Fruit fly (Drosophila melanogaster): ENCODE data around the gene ZIPIC.

Gene ZIPIC

DNA sequence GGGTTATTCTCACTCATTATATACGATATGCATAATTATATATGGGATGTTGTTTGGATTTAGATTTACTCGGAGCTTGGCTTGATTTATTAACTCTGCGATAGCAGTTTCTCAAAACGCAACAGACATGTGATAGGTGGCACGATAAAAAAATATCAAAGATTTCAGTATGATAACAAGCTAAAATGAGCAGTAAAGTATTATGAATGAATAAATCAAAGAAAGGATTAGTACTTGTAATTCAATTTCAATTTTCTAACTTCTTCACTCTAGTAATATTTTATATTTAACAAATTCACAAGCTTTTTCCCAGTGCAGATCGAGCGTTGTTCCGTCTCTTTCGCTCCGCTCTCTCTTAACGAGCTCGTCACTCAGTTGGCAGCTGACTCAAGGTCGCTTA is 47.5 kb upstream of the ZIPIC start (continued):
- no peak for TF ChIP-seq CG6808 (GFP tag; optimal IDR thresholded peaks at IDR 0.05)
- no peak for TF ChIP-seq spab (GFP tag; optimal IDR thresholded peaks at IDR 0.05)
- no peak for TF ChIP-seq CG6276 (GFP tag; optimal IDR thresholded peaks at IDR 0.05)
- TF ChIP-seq Met (GFP tag; optimal IDR thresholded peaks at IDR 0.05), result no peak
- TF ChIP-seq eg (GFP tag; IDR thresholded peaks at IDR 0.05), result no peak
- no peak for TF ChIP-seq CG11902 (GFP tag; optimal IDR thresholded peaks at IDR 0.05)
- TF ChIP-seq topi (GFP tag; optimal IDR thresholded peaks at IDR 0.05), result peak; percentile 6
- no peak for TF ChIP-seq salr (GFP tag; optimal IDR thresholded peaks at IDR 0.05)
- TF ChIP-seq Hr38 (GFP tag; optimal IDR thresholded peaks at IDR 0.05), result no peak
- TF ChIP-seq CG9139 (GFP tag; optimal IDR thresholded peaks at IDR 0.05), result no peak

DNA sequence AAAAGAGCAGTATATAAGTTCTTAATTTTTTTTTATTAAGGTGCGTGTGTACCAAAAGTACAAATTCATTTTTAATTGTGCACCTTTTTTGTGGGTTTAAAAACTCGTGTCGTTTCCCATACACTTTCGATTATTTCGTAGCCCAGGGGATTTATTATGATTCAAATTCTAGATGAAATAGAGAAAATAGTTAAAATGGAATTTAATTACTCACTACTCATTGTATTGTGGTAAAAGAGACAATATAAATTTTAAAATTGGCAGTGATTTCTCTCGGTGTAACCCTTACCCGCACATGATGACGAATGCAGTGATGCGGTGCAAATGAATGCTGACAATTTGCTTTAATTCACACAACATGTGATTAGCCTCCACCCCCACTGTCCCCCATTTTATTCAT is 46.5 kb upstream of the ZIPIC start:
- TF ChIP-seq vri (GFP tag; optimal IDR thresholded peaks at IDR 0.05) (no peak), spab (GFP tag; optimal IDR thresholded peaks at IDR 0.05) (no peak), Eip75B (GFP tag; optimal IDR thresholded peaks at IDR 0.05) (no peak), Hr39 (GFP tag; optimal IDR thresholded peaks at IDR 0.05) (peak; percentile 61), Eip78C (GFP tag) (peak; percentile 69), CG8319 (GFP tag; optimal IDR thresholded peaks at IDR 0.05) (no peak), CG8632 (GFP tag; optimal IDR thresholded peaks at IDR 0.05) (peak; percentile 13), Sox102F (GFP tag; optimal IDR thresholded peaks at IDR 0.05) (peak; percentile 23), lz (GFP tag; optimal IDR thresholded peaks at IDR 0.05) (peak; percentile 32), Ets21C (GFP tag; optimal IDR thresholded peaks at IDR 0.05) (peak; percentile 22), Lpt (GFP tag; optimal IDR thresholded peaks at IDR 0.05) (no peak), CG4318 (GFP tag; optimal IDR thresholded peaks at IDR 0.05) (no peak), CG10631 (GFP tag; optimal IDR thresholded peaks at IDR 0.05) (no peak), esn (GFP tag; optimal IDR thresholded peaks at IDR 0.05) (peak; percentile 50), pdm3 (GFP tag; optimal IDR thresholded peaks at IDR 0.05) (peak; percentile 11), Eip93F (GFP tag; optimal IDR thresholded peaks at IDR 0.05) (no peak), CG15336 (GFP tag; IDR thresholded peaks at IDR 0.05) (no peak), CG3919 (GFP tag; optimal IDR thresholded peaks at IDR 0.05) (peak; percentile 32), achi (GFP tag; optimal IDR thresholded peaks at IDR 0.05) (no peak), CG6808 (GFP tag; optimal IDR thresholded peaks at IDR 0.05) (no peak), CG31627 (GFP tag; optimal IDR thresholded peaks at IDR 0.05) (peak; percentile 63), dac (GFP tag; optimal IDR thresholded peaks at IDR 0.05) (no peak), CG6276 (GFP tag; optimal IDR thresholded peaks at IDR 0.05) (no peak), acj6 (GFP tag; optimal IDR thresholded peaks at IDR 0.05) (peak; percentile 8), CG10669 (GFP tag; optimal IDR thresholded peaks at IDR 0.05) (no peak), CG6163 (GFP tag; IDR thresholded peaks at IDR 0.05) (no peak), fd85E (GFP tag; optimal IDR thresholded peaks at IDR 0.05) (no peak), CG3032 (tag; optimal IDR thresholded peaks at IDR 0.05) (no peak), CG1621 (tag; optimal IDR thresholded peaks at IDR 0.05) (no peak), Gug (GFP tag; IDR thresholded peaks at IDR 0.05) (no peak), CG34406 (GFP tag; optimal IDR thresholded peaks at IDR 0.05) (peak; percentile 14), Smox (GFP tag; optimal IDR thresholded peaks at IDR 0.05) (peak; percentile 45), cyc (GFP tag; optimal IDR thresholded peaks at IDR 0.05) (peak; percentile 55), CG16779 (tag; optimal IDR thresholded peaks at IDR 0.05) (no peak), CG7368 (GFP tag; optimal IDR thresholded peaks at IDR 0.05) (no peak), Blimp-1 (GFP tag; optimal IDR thresholded peaks at IDR 0.05) (no peak), eg (GFP tag; IDR thresholded peaks at IDR 0.05) (0 out of 3 replicates have a peak, but pooled peaks have one; percentile 42), CG11762 (GFP tag; optimal IDR thresholded peaks at IDR 0.05; ENCODE audit: insufficient read depth) (no peak), Sox14 (GFP tag; optimal IDR thresholded peaks at IDR 0.05) (peak; percentile 16), Hr4 (GFP tag; optimal IDR thresholded peaks at IDR 0.05) (peak; percentile 15), OdsH (GFP tag; optimal IDR thresholded peaks at IDR 0.05) (peak; percentile 18), Met (GFP tag; optimal IDR thresholded peaks at IDR 0.05) (no peak), CG11294 (GFP tag; IDR thresholded peaks at IDR 0.05) (no peak; the same call in 1 of the 2 replicates), topi (GFP tag; optimal IDR thresholded peaks at IDR 0.05) (peak; percentile 64), Ets96B (tag; optimal IDR thresholded peaks at IDR 0.05) (no peak), CG8119 (GFP tag; IDR thresholded peaks at IDR 0.05) (no peak), CG11902 (GFP tag; optimal IDR thresholded peaks at IDR 0.05) (peak; percentile 14)

Measured in whole organism, prepupa.